Worm (Caenorhabditis elegans): ENCODE measurements around the gene nhr-225.

DNA sequence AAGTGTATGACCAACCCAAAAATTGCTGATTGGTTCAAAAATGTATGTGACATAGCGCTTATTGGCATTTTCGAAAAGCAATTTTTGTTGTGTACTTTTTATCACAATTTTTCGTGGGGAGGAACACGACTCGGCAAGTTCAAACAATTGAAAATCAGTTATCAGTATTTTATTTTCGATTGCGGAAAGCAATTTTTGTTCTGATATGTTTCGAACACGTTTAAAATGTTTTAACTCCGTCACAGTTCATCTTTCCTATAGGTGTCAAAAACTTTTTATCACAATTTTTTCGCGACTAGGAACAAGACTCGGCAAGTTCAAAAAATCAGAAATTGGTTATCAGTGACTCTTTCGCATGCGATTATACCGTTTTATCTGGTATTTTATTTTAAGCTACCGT lies 18.0 kb upstream of the nhr-225 start:
- TF ChIP-seq swsn-7 (tag; optimal IDR thresholded peaks at IDR 0.05), result no peak
- TF ChIP-seq efl-1 (optimal IDR thresholded peaks at IDR 0.05), result no peak
- no peak for TF ChIP-seq efl-1 (GFP tag; optimal IDR thresholded peaks at IDR 0.05 in 1 of 2)
- no peak for TF ChIP-seq mep-1 (tag; optimal IDR thresholded peaks at IDR 0.05)
- TF ChIP-seq lir-3 (tag; optimal IDR thresholded peaks at IDR 0.05; ENCODE audit: poor library complexity), result no peak
- TF ChIP-seq ets-5 (GFP tag; IDR thresholded peaks at IDR 0.05), result no peak
- TF ChIP-seq nhr-12 (tag; optimal IDR thresholded peaks at IDR 0.05), result no peak
- no peak for TF ChIP-seq unc-62 (GFP tag; optimal IDR thresholded peaks at IDR 0.05)
- TF ChIP-seq zag-1 (tag; optimal IDR thresholded peaks at IDR 0.05), result no peak
- TF ChIP-seq ama-1 (optimal IDR thresholded peaks at IDR 0.05), result no peak
- no peak for TF ChIP-seq nhr-90 (tag; optimal IDR thresholded peaks at IDR 0.05; ENCODE audit: poor library complexity)

Measured in whole organism, L1 larva.